Worm (Caenorhabditis elegans): ENCODE measurements around the gene srj-1.

Gene srj-1

DNA sequence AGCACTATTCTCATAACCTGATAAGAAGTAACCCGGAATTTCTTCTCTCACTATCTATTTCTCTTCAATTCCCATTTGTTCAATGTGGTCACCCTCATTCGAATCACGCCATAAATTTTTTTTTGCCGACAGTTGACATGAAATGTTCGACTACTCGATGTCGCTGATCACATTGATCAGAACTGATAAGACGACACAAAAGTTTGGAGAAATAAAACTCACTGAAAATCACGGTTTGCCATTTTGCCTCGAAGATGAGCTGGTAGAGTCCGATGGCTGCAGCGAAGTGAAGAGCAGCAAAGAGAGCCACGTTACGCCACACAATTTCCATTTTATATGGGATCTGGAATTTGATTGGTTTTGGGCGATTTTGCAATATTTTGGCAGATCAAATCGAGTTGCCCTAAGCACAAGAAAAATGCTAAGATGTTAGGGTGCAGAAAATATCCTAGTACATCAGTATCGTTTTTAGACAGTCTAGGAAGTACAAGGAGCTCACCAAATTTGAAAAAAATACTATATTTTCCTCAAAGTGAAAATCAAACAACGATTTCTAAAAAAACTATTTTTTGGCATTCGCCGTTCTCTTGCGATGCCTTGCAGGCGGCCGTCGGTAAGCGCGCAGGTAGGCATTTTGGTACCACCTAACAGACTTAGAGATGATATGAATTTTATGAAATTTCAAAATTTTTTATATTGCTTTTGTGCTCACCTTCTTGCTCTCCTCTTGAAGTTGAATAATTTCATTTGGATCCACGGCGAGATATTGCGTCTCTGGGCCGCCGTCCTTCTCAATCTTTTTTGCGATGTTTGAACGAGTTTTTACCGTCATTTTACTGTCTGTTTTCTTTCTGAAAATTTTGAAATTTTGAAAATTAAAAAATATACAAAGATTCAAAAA lies 50.1 kb downstream of the srj-1 start, which contains the start of gene fat-6:
Gene fat-6 (minus strand): TSS at position 851 of the 901 bp plus-strand sequence.
- no peak for TF ChIP-seq tra-1 (GFP tag; IDR thresholded peaks at IDR 0.05)
- no peak for TF ChIP-seq lin-13 (GFP tag; optimal IDR thresholded peaks at IDR 0.05)
- peak; percentile 81 for TF ChIP-seq nhr-77 (tag; optimal IDR thresholded peaks at IDR 0.05)
- TF ChIP-seq mxl-3 (GFP tag; optimal IDR thresholded peaks at IDR 0.05): peak; percentile 16
- TF ChIP-seq cey-2 (tag; optimal IDR thresholded peaks at IDR 0.05; ENCODE audit: borderline replicate concordance, insufficient read depth): peak; percentile 75
- TF ChIP-seq Y48G9A.11 (GFP tag; IDR thresholded peaks at IDR 0.05): no peak
- TF ChIP-seq hlh-11 (tag; optimal IDR thresholded peaks at IDR 0.05): peak; percentile 46
- no peak for TF ChIP-seq nhr-41 (GFP tag; IDR thresholded peaks at IDR 0.05)
- peak; percentile 64 for TF ChIP-seq zfp-3 (GFP tag; conservative IDR thresholded peaks at IDR 0.05)
- TF ChIP-seq fkh-10 (GFP tag; optimal IDR thresholded peaks at IDR 0.05): no peak
- TF ChIP-seq gei-8 (GFP tag; optimal IDR thresholded peaks at IDR 0.05): no peak
- TF ChIP-seq unc-130 (GFP tag; optimal IDR thresholded peaks at IDR 0.05): no peak
- TF ChIP-seq madf-5 (GFP tag; IDR thresholded peaks at IDR 0.05): 0 out of 4 replicates have a peak, but pooled peaks of 1 of the 2 experiments have one; percentile 51
- TF ChIP-seq nhr-76 (tag; optimal IDR thresholded peaks at IDR 0.05): no peak
- TF ChIP-seq ztf-7 (tag; optimal IDR thresholded peaks at IDR 0.05): no peak
- TF ChIP-seq ceh-20 (GFP tag; IDR thresholded peaks at IDR 0.05): no peak
- TF ChIP-seq lim-7 (GFP tag; IDR thresholded peaks at IDR 0.05): 0 out of 2 replicates have a peak, but pooled peaks have one; percentile 45
- no peak for TF ChIP-seq nhr-25 (tag; optimal IDR thresholded peaks at IDR 0.05; ENCODE audit: borderline replicate concordance, insufficient read depth)
- no peak for TF ChIP-seq sdz-12 (GFP tag; optimal IDR thresholded peaks at IDR 0.05)
- no peak for TF ChIP-seq fos-1 (tag; optimal IDR thresholded peaks at IDR 0.05)
- TF ChIP-seq hmg-1.1 (GFP tag; IDR thresholded peaks at IDR 0.05): no peak
- TF ChIP-seq ZK337.2 (GFP tag; IDR thresholded peaks at IDR 0.05): peak; percentile 9; the same call in 1 of the 2 replicates
- TF ChIP-seq php-3 (GFP tag; IDR thresholded peaks at IDR 0.05): peak; percentile 28; the same call in 1 of the 2 replicates
- no peak for TF ChIP-seq tag-97 (GFP tag; IDR thresholded peaks at IDR 0.05)
- peak; percentile 11 for TF ChIP-seq rbr-2 (tag; optimal IDR thresholded peaks at IDR 0.05)
- no peak for TF ChIP-seq nhr-11 (tag; optimal IDR thresholded peaks at IDR 0.05)
- TF ChIP-seq saeg-2 (GFP tag; IDR thresholded peaks at IDR 0.05): no peak
- no peak for TF ChIP-seq dpl-1 (GFP tag; optimal IDR thresholded peaks at IDR 0.05)
- TF ChIP-seq zag-1 (tag; optimal IDR thresholded peaks at IDR 0.05): no peak
- TF ChIP-seq daf-12 (tag; optimal IDR thresholded peaks at IDR 0.05): no peak
- TF ChIP-seq F37D6.2 (tag; optimal IDR thresholded peaks at IDR 0.05): no peak
- peak in 1 of 2 experiments; percentile 1 for TF ChIP-seq mdl-1 (tag; optimal IDR thresholded peaks at IDR 0.05)
- TF ChIP-seq Y5F2A.4 (GFP tag; optimal IDR thresholded peaks at IDR 0.05): no peak
- no peak for TF ChIP-seq Y105C5A.15 (GFP tag; IDR thresholded peaks at IDR 0.05)
- peak; percentile 34 for TF ChIP-seq T20F7.1 (GFP tag; optimal IDR thresholded peaks at IDR 0.05)
- TF ChIP-seq D1046.2 (GFP tag; IDR thresholded peaks at IDR 0.05): 0 out of 2 replicates have a peak, but pooled peaks have one; percentile 14
- TF ChIP-seq attf-4 (tag; optimal IDR thresholded peaks at IDR 0.05): no peak
- peak; percentile 26; the same call in 1 of the 2 replicates for TF ChIP-seq dmd-6 (GFP tag; IDR thresholded peaks at IDR 0.05)
- TF ChIP-seq pha-4 (GFP tag; IDR thresholded peaks at IDR 0.05): no peak
- no peak for TF ChIP-seq pha-4 (tag; optimal IDR thresholded peaks at IDR 0.05)
- TF ChIP-seq Y75B8A.6 (GFP tag; IDR thresholded peaks at IDR 0.05): peak; percentile 27; the same call in 1 of the 2 replicates
- TF ChIP-seq F10B5.3 (tag; optimal IDR thresholded peaks at IDR 0.05): no peak
- no peak for TF ChIP-seq dmd-8 (GFP tag; IDR thresholded peaks at IDR 0.05)
- TF ChIP-seq madf-9 (GFP tag; conservative IDR thresholded peaks at IDR 0.05): no peak
- peak in 1 of 2 experiments; percentile 18 for TF ChIP-seq lsy-2 (tag; optimal IDR thresholded peaks at IDR 0.05)
- TF ChIP-seq T26A8.4 (GFP tag; IDR thresholded peaks at IDR 0.05): peak; percentile 30; the same call in 1 of the 2 replicates
- TF ChIP-seq hif-1 (tag; optimal IDR thresholded peaks at IDR 0.05): no peak
- TF ChIP-seq egl-43 (GFP tag; IDR thresholded peaks at IDR 0.05): no peak
